Fruit fly (Drosophila melanogaster) whole organism, embryonic: Measurements from ENCODE around the gene CG2247.

ENCODE experiments used
- Aef1 ChIP-seq: fragments of 200-800 bp; sonication (Bioruptor generic); IDR thresholded peaks from 3 replicates; pipeline ENCODE4 v1.3.6; 2022; ENCODE audit warnings: missing biosample characterization, missing genetic modification characterization
- Bgb ChIP-seq: fragments of 200-800 bp; sonication (Bioruptor generic); IDR thresholded peaks from 2 replicates; pipeline ENCODE4 v1.3.6; 2022; ENCODE audit warnings: missing biosample characterization, missing genetic modification characterization; ENCODE audit not compliant: partially characterized antibody
- CG10321 ChIP-seq: fragments of 200-800 bp; sonication (Bioruptor generic); IDR thresholded peaks from 2 replicates; pipeline ENCODE4 v1.3.6; 2022; ENCODE audit warnings: missing biosample characterization, missing genetic modification characterization
- CG10565 ChIP-seq: fragments of 200-800 bp; sonication (Bioruptor generic); optimal IDR thresholded peaks from 3 replicates; lab custom pipeline; 2016; ENCODE audit warnings: missing biosample characterization, mild to moderate bottlenecking, missing genetic modification characterization
- CG13287 ChIP-seq: fragments of 200-800 bp; sonication (Bioruptor generic); IDR thresholded peaks from 2 replicates; pipeline ENCODE4 v1.3.6; 2022; ENCODE audit warnings: missing biosample characterization, missing genetic modification characterization; ENCODE audit not compliant: partially characterized antibody
- CG13624 ChIP-seq: fragments of 200-800 bp; sonication (Bioruptor generic); optimal IDR thresholded peaks from 2 replicates; lab custom pipeline; 2016; ENCODE audit warnings: missing biosample characterization, missing genetic modification characterization
- CG17361 ChIP-seq: fragments of 200-800 bp; sonication (Bioruptor generic); IDR thresholded peaks from 3 replicates; pipeline ENCODE4 v1.3.6; 2022; ENCODE audit warnings: missing biosample characterization, missing genetic modification characterization
- CG2116 ChIP-seq: fragments of 200-800 bp; sonication (Bioruptor generic); optimal IDR thresholded peaks from 3 replicates; lab custom pipeline; 2018; ENCODE audit warnings: missing biosample characterization, mild to moderate bottlenecking, missing genetic modification characterization
- CG30020 ChIP-seq: fragments of 200-800 bp; optimal IDR thresholded peaks from 2 replicates; lab custom pipeline; 2019; ENCODE audit warnings: missing biosample characterization, mild to moderate bottlenecking, missing genetic modification characterization, moderate library complexity
- CG34224 ChIP-seq: fragments of 200-800 bp; sonication (Bioruptor generic); IDR thresholded peaks from 3 replicates; pipeline ENCODE4 v1.3.6; 2022; ENCODE audit warnings: missing biosample characterization, missing genetic modification characterization; ENCODE audit not compliant: partially characterized antibody
- CG42726 ChIP-seq: fragments of 200-800 bp; sonication (Bioruptor generic); IDR thresholded peaks from 2 replicates; pipeline ENCODE4 v1.3.6; 2022; ENCODE audit warnings: missing biosample characterization, missing genetic modification characterization; ENCODE audit not compliant: partially characterized antibody
- CG4360 ChIP-seq: fragments of 200-800 bp; sonication (Bioruptor generic); IDR thresholded peaks from 2 replicates; pipeline ENCODE4 v1.3.6; 2022; ENCODE audit warnings: missing biosample characterization, missing genetic modification characterization
- Doc3 ChIP-seq: fragments of 200-800 bp; sonication (Bioruptor generic); IDR thresholded peaks from 3 replicates; pipeline ENCODE4 v1.3.6; 2022; ENCODE audit warnings: missing biosample characterization, missing genetic modification characterization; ENCODE audit not compliant: partially characterized antibody
- Dref ChIP-seq: fragments of 200-800 bp; sonication (Bioruptor generic); IDR thresholded peaks from 2 replicates; pipeline ENCODE4 v1.3.6; 2022; ENCODE audit warnings: missing biosample characterization, missing genetic modification characterization
- E2f2 ChIP-seq: fragments of 200-800 bp; sonication (Bioruptor generic); IDR thresholded peaks from 2 replicates; pipeline ENCODE4 v1.3.6; 2022; ENCODE audit warnings: missing biosample characterization, missing genetic modification characterization
- MESR4 ChIP-seq: fragments of 200-800 bp; sonication (Bioruptor generic); optimal IDR thresholded peaks from 2 replicates; lab custom pipeline; 2018; ENCODE audit warnings: missing biosample characterization, mild to moderate bottlenecking, missing genetic modification characterization, moderate library complexity
- Meics ChIP-seq: fragments of 200-800 bp; sonication (Bioruptor generic); optimal IDR thresholded peaks from 2 replicates; lab custom pipeline; 2017; ENCODE audit warnings: missing biosample characterization, mild to moderate bottlenecking, missing genetic modification characterization
- NFAT ChIP-seq: fragments of 200-800 bp; sonication (Bioruptor generic); IDR thresholded peaks from 2 replicates; pipeline ENCODE4 v1.3.6; 2022; ENCODE audit warnings: missing biosample characterization, missing genetic modification characterization
- Opbp ChIP-seq: fragments of 200-800 bp; sonication (Bioruptor generic); IDR thresholded peaks from 3 replicates; pipeline ENCODE4 v1.3.6; 2022; ENCODE audit warnings: missing biosample characterization, missing genetic modification characterization; ENCODE audit not compliant: partially characterized antibody
- Pdp1 ChIP-seq, 2 experiments: fragments of 200-800 bp; sonication (Bioruptor generic); optimal IDR thresholded peaks; 3 replicates each; lab custom pipeline; 2016; ENCODE audit warnings: missing biosample characterization in 2 of 2, missing genetic modification characterization in 2 of 2, mild to moderate bottlenecking in 1 of 2, moderate library complexity in 1 of 2
- Rx ChIP-seq: fragments of 200-800 bp; sonication (Bioruptor generic); IDR thresholded peaks from 2 replicates; pipeline ENCODE4 v1.3.6; 2022; ENCODE audit warnings: missing biosample characterization, missing genetic modification characterization
- Scr ChIP-seq: fragments of 200-800 bp; sonication (Bioruptor generic); IDR thresholded peaks from 2 replicates; pipeline ENCODE4 v1.3.6; 2022; ENCODE audit warnings: missing biosample characterization, missing genetic modification characterization; ENCODE audit not compliant: partially characterized antibody
- Side ChIP-seq: fragments of 200-800 bp; sonication (Bioruptor generic); optimal IDR thresholded peaks from 2 replicates; lab custom pipeline; 2016; ENCODE audit warnings: missing biosample characterization, missing genetic modification characterization
- Spps ChIP-seq: fragments of 200-800 bp; sonication (Bioruptor generic); optimal IDR thresholded peaks from 2 replicates; lab custom pipeline; 2018; ENCODE audit warnings: missing biosample characterization, mild to moderate bottlenecking, missing genetic modification characterization
- TFAM ChIP-seq: fragments of 200-800 bp; sonication (Bioruptor generic); optimal IDR thresholded peaks from 2 replicates; lab custom pipeline; 2017; ENCODE audit warnings: missing biosample characterization, missing genetic modification characterization, inconsistent platforms
- Trl ChIP-seq, 3 experiments: fragments of >200 bp in 2 of 3; fragments of 200-800 bp in 1 of 3; sonication (Bioruptor generic) in 1 of 3; optimal IDR thresholded peaks; 2 replicates in 1 of 3; 3 replicates in 2 of 3; lab custom pipeline; 2016 to 2017; ENCODE audit warnings: missing biosample characterization in 1 of 3, missing genetic modification characterization in 1 of 3
- YL-1 ChIP-seq: fragments of 200-800 bp; sonication (Bioruptor generic); optimal IDR thresholded peaks from 3 replicates; lab custom pipeline; 2017; ENCODE audit warnings: missing biosample characterization, mild to moderate bottlenecking, missing genetic modification characterization
- amos ChIP-seq: fragments of 200-800 bp; sonication (Bioruptor generic); IDR thresholded peaks from 2 replicates; pipeline ENCODE4 v1.3.6; 2022; ENCODE audit warnings: missing biosample characterization, missing genetic modification characterization; ENCODE audit not compliant: partially characterized antibody
- bab2 ChIP-seq: fragments of 200-800 bp; sonication (Bioruptor generic); optimal IDR thresholded peaks from 2 replicates; lab custom pipeline; 2016; ENCODE audit warnings: missing biosample characterization, missing genetic modification characterization
- bbx ChIP-seq: fragments of 200-800 bp; sonication (Bioruptor generic); IDR thresholded peaks from 2 replicates; pipeline ENCODE4 v1.3.6; 2022; ENCODE audit warnings: missing biosample characterization, missing genetic modification characterization; ENCODE audit not compliant: partially characterized antibody
- cas ChIP-seq: fragments of 200-800 bp; sonication (Bioruptor generic); IDR thresholded peaks from 2 replicates; pipeline ENCODE4 v1.3.6; 2022; ENCODE audit warnings: missing biosample characterization, missing genetic modification characterization
- cg ChIP-seq: fragments of 200-800 bp; sonication (Bioruptor generic); optimal IDR thresholded peaks from 3 replicates; lab custom pipeline; 2019; ENCODE audit warnings: missing biosample characterization, mild to moderate bottlenecking, missing genetic modification characterization, moderate library complexity
- chinmo ChIP-seq: fragments of 200-800 bp; sonication (Bioruptor generic); IDR thresholded peaks from 4 replicates; pipeline ENCODE4 v1.3.6; 2022; ENCODE audit warnings: missing biosample characterization, missing genetic modification characterization; ENCODE audit not compliant: partially characterized antibody
- knrl ChIP-seq: fragments of 200-800 bp; sonication (Bioruptor generic); IDR thresholded peaks from 3 replicates; pipeline ENCODE4 v1.3.6; 2022; ENCODE audit warnings: missing biosample characterization, missing genetic modification characterization; ENCODE audit not compliant: partially characterized antibody
- mld ChIP-seq: fragments of 200-800 bp; sonication (Bioruptor generic); IDR thresholded peaks from 3 replicates; pipeline ENCODE4 v1.3.6; 2022; ENCODE audit warnings: missing biosample characterization, missing genetic modification characterization; ENCODE audit not compliant: partially characterized antibody
- nerfin-2 ChIP-seq: fragments of 200-800 bp; sonication (Bioruptor generic); IDR thresholded peaks from 2 replicates; pipeline ENCODE4 v1.3.6; 2022; ENCODE audit warnings: missing biosample characterization, missing genetic modification characterization; ENCODE audit not compliant: partially characterized antibody
- nmo ChIP-seq: fragments of 200-800 bp; sonication (Bioruptor generic); optimal IDR thresholded peaks from 2 replicates; lab custom pipeline; 2018; ENCODE audit warnings: missing biosample characterization, mild to moderate bottlenecking, missing genetic modification characterization, moderate library complexity
- pzg ChIP-seq: fragments of 200-800 bp; sonication (Bioruptor generic); optimal IDR thresholded peaks from 3 replicates; lab custom pipeline; 2018; ENCODE audit warnings: missing biosample characterization, mild to moderate bottlenecking, missing genetic modification characterization, moderate library complexity
- scrt ChIP-seq: fragments of 200-800 bp; sonication (Bioruptor generic); optimal IDR thresholded peaks from 2 replicates; lab custom pipeline; 2018; ENCODE audit warnings: missing biosample characterization, mild to moderate bottlenecking, missing genetic modification characterization, moderate library complexity
- sens-2 ChIP-seq: fragments of 200-800 bp; sonication (Bioruptor generic); IDR thresholded peaks from 2 replicates; pipeline ENCODE4 v1.3.6; 2022; ENCODE audit warnings: missing biosample characterization, missing genetic modification characterization
- sqz ChIP-seq: fragments of 200-800 bp; sonication (Bioruptor generic); optimal IDR thresholded peaks from 3 replicates; lab custom pipeline; 2018; ENCODE audit warnings: missing biosample characterization, mild to moderate bottlenecking, missing genetic modification characterization
- trh ChIP-seq: fragments of 200-800 bp; sonication (Bioruptor generic); optimal IDR thresholded peaks from 2 replicates; lab custom pipeline; 2016; ENCODE audit warnings: missing biosample characterization, missing genetic modification characterization
- unc-4 ChIP-seq: fragments of 200-800 bp; sonication (Bioruptor generic); IDR thresholded peaks from 2 replicates; pipeline ENCODE4 v1.3.6; 2022; ENCODE audit warnings: missing biosample characterization, missing genetic modification characterization; ENCODE audit not compliant: partially characterized antibody
- zen2 ChIP-seq: fragments of 200-800 bp; sonication (Bioruptor generic); IDR thresholded peaks from 3 replicates; pipeline ENCODE4 v1.3.6; 2022; ENCODE audit warnings: missing biosample characterization, missing genetic modification characterization; ENCODE audit not compliant: partially characterized antibody

CG2247 gene

DNA sequence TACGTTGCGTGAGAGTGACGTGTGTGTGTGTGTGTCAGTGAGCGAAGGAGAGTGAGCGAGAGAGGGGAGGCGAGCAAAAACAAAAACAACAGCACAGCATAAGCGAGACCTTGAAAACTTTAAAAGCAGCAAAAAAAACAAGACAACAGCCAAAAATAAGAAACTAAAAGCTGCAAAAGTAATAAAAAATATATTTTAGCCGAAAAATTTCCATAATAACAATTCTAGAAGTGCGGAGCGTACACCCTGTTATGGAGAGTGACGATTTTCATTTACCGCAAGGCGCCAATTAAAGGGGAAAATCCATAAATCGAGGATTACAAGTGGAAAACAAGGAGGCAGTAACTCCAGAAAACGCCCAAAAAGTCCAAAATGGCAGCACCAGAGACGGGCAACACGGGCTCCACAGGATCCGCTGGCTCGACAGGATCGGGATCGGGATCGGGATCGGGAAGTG is 5.1 kb upstream of the CG2247 start (continued):
- TF ChIP-seq CG4360 (GFP tag; lab: Robert Waterston, UW) (peak; percentile 91), bab2 (GFP tag; lab: Kevin White, UChicago) (no peak), Trl (optimal IDR thresholded peaks at IDR 0.05; lab: Kevin White, UChicago) (peak; percentile 63 to 85), Trl (GFP tag; optimal IDR thresholded peaks at IDR 0.05; lab: Kevin White, UChicago) (no peak), Rx (GFP tag; lab: Robert Waterston, UW) (no peak), Aef1 (0 out of 3 replicates have a peak, but pooled peaks have one; percentile 44), cg (GFP tag; lab: Kevin White, UChicago) (peak; percentile 76), NFAT (no peak), trh (GFP tag; lab: Kevin White, UChicago) (no peak), sqz (peak; percentile 70), Spps (tag; lab: Kevin White, UChicago) (no peak), CG13287 (GFP tag; lab: Robert Waterston, UW) (no peak), CG10321 (GFP tag; lab: Robert Waterston, UW) (no peak)
- TF ChIP-seq, all 482 proteins: peak for 11

DNA sequence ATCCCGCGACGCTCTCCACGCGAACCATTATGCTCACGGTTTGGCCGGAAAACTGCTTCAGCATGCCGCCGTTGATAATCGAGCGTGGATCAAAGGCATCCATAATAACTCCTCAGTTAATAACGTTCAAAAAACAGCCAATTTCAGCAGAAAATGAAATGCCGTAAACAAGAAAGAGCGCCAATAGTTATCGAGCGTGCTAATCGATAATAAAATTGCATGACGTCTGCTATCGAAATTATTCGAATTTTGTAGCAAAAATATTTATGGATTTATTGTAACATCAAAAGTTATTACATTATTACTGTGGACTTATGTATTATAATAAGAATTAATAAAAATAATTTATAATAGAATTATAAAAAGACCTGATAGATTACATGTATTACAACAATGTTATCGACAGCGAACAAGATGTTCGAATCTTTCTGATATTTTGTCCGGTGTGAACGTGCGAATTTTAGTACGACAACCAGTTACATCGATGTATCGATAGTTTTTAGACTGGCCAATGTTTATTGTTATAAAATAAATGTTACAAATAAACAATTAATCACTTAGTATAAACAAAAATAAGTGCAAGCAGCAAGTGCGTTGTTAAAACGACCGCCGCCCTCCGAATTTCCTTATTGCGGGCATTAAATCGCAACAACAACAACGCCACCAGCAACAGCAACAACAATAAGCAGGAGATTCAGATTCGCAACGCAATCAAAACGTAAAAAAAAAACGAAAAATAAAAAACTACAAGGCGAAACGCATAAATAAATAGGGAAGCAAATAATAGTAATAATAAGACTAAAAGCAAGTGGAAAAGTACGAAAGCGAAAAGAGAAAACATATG is 4.4 kb upstream of the CG2247 start, which contains the start of the genes RPA3 and Met:
Gene RPA3, minus strand, starts transcription at position 189 of the 844 bp plus-strand sequence.
Gene Met, plus strand, starts transcription at position 473 of the 844 bp plus-strand sequence.
- TF ChIP-seq sens-2 (GFP tag; lab: Robert Waterston, UW): no peak
- TF ChIP-seq bbx (GFP tag; lab: Robert Waterston, UW): peak; percentile 76
- peak; percentile 65; the same call in 2 of the 3 replicates for TF ChIP-seq CG34224
- TF ChIP-seq nmo (GFP tag; lab: Kevin White, UChicago): peak; percentile 38
- TF ChIP-seq Bgb (GFP tag; lab: Robert Waterston, UW): peak; percentile 76
- TF ChIP-seq Doc3 (GFP tag; lab: Robert Waterston, UW): peak; percentile 59
- no peak for TF ChIP-seq CG10565 (GFP tag; lab: Kevin White, UChicago)
- peak; percentile 67; the same call in 2 of the 3 replicates for TF ChIP-seq knrl
- peak; percentile 71 for TF ChIP-seq CG2116 (GFP tag; lab: Kevin White, UChicago)
- peak; percentile 72 for TF ChIP-seq Dref (GFP tag; lab: Robert Waterston, UW)
- peak; percentile 30 for TF ChIP-seq pzg
- TF ChIP-seq CG42726: 0 out of 2 replicates have a peak, but pooled peaks have one; percentile 28
- peak; percentile 74 for TF ChIP-seq CG13287 (GFP tag; lab: Robert Waterston, UW)
- no peak for TF ChIP-seq TFAM (GFP tag; lab: Kevin White, UChicago)
- TF ChIP-seq E2f2 (GFP tag; lab: Robert Waterston, UW): peak; percentile 65
- peak; percentile 62 for TF ChIP-seq YL-1 (GFP tag; lab: Kevin White, UChicago)
- peak; percentile 61; the same call in 1 of the 3 replicates for TF ChIP-seq mld (GFP tag; lab: Robert Waterston, UW)
- TF ChIP-seq Opbp (GFP tag; lab: Robert Waterston, UW): peak; percentile 58; the same call in 1 of the 3 replicates
- peak; percentile 64 for TF ChIP-seq MESR4
- no peak for TF ChIP-seq Side (GFP tag; lab: Kevin White, UChicago)
- TF ChIP-seq chinmo (GFP tag; lab: Robert Waterston, UW): 0 out of 4 replicates have a peak, but pooled peaks have one; percentile 16
- TF ChIP-seq Pdp1 (GFP tag; optimal IDR thresholded peaks at IDR 0.05; lab: Kevin White, UChicago): peak in 1 of 2 experiments; percentile 4
- TF ChIP-seq nerfin-2: peak; percentile 68; the same call in 1 of the 2 replicates
- TF ChIP-seq scrt (GFP tag; lab: Kevin White, UChicago): no peak
- peak; percentile 77 for TF ChIP-seq Scr (GFP tag; lab: Robert Waterston, UW)
- no peak for TF ChIP-seq Meics (GFP tag; lab: Kevin White, UChicago)
- peak; percentile 64 for TF ChIP-seq amos (GFP tag; lab: Robert Waterston, UW)
- TF ChIP-seq CG30020 (tag; lab: Kevin White, UChicago): peak; percentile 79
- 0 out of 3 replicates have a peak, but pooled peaks have one; percentile 29 for TF ChIP-seq CG17361 (GFP tag; lab: Robert Waterston, UW)
- no peak for TF ChIP-seq cas
- peak; percentile 24; the same call in 1 of the 3 replicates for TF ChIP-seq zen2 (GFP tag; lab: Robert Waterston, UW)
- TF ChIP-seq unc-4 (GFP tag; lab: Robert Waterston, UW): peak; percentile 74
- peak; percentile 22 for TF ChIP-seq CG13624
